Fruit fly (Drosophila melanogaster): ENCODE data around the gene CG16721.

The CG16721 gene

DNA sequence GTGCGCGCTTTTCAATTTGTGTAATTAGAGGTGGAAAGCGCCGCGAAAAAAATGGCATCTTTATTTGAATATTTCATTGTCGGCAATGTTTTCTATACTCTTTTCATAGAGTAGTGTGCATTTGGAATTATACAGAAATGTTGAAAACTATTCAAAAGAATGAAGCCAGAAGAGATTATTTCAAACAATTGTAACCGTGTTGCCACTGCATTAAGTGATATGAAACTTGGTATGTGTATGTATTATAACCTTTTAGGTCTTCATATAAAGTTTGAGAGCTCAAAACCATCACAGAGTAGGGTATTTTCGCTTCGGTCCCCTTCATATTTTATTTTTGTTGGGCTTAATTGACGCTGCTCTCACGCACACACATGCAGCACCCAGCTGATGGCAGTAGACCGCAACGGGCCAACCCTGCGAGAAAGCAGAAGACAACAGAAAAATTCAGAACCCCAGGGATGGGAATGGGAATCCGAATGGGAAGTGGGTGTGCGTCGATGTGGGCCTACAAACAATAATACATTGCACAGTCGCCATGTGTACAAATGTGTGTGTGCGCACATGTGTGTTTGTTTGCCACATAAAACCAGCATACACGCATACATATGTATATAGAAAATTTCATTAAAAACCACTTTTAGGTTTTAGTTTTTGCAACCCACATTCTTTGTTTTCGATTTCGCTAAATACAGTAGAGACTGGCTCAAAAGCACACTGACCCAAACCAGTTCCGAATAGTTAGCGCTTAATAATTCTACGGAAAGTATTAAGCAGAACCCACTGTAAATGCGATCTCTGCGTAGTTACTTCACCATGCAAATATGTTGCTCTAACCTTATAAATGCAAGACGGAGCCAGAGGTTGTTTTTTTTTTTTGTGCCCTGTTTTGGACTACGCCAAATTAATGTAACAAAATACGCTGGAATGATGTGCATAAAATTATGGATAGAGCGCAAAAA, 15.1 kb downstream of the CG16721 start (continued):
- peak; percentile 36; the same call in 1 of the 2 replicates for TF ChIP-seq CG31441 (GFP tag; IDR thresholded peaks at IDR 0.05)
- TF ChIP-seq Doc3 (GFP tag; IDR thresholded peaks at IDR 0.05; ENCODE audit: partially characterized antibody): no peak
- TF ChIP-seq Drgx (GFP tag; IDR thresholded peaks at IDR 0.05): 0 out of 2 replicates have a peak, but pooled peaks have one; percentile 13
- TF ChIP-seq Eip74EF (GFP tag; optimal IDR thresholded peaks at IDR 0.05): no peak
- no peak for TF ChIP-seq CG4617 (GFP tag; optimal IDR thresholded peaks at IDR 0.05; ENCODE audit: borderline replicate concordance)
- no peak for TF ChIP-seq CG2889 (GFP tag; IDR thresholded peaks at IDR 0.05)
- no peak for TF ChIP-seq CG34224 (GFP tag; IDR thresholded peaks at IDR 0.05; ENCODE audit: partially characterized antibody)
- TF ChIP-seq run (tag; optimal IDR thresholded peaks at IDR 0.05): no peak
- TF ChIP-seq pros (GFP tag; optimal IDR thresholded peaks at IDR 0.05): peak; percentile 84
- no peak for TF ChIP-seq usp (GFP tag; optimal IDR thresholded peaks at IDR 0.05)
- TF ChIP-seq gcm2 (GFP tag; optimal IDR thresholded peaks at IDR 0.05): no peak
- TF ChIP-seq slou (GFP tag; optimal IDR thresholded peaks at IDR 0.05): no peak
- no peak for TF ChIP-seq Atf-2 (GFP tag; optimal IDR thresholded peaks at IDR 0.05)
- no peak for TF ChIP-seq HmgD (GFP tag; optimal IDR thresholded peaks at IDR 0.05)
- TF ChIP-seq ase (GFP tag; IDR thresholded peaks at IDR 0.05): no peak
- TF ChIP-seq Dll (GFP tag; IDR thresholded peaks at IDR 0.05; ENCODE audit: partially characterized antibody): no peak
- no peak for TF ChIP-seq HLHmδ (GFP tag; optimal IDR thresholded peaks at IDR 0.05)
- TF ChIP-seq D19B (GFP tag; optimal IDR thresholded peaks at IDR 0.05): peak; percentile 7
- TF ChIP-seq trh (GFP tag; optimal IDR thresholded peaks at IDR 0.05): no peak
- TF ChIP-seq Spps (tag; optimal IDR thresholded peaks at IDR 0.05): no peak
- no peak for TF ChIP-seq Rx (GFP tag; IDR thresholded peaks at IDR 0.05)
- peak; percentile 31 for TF ChIP-seq Sox102F (GFP tag; optimal IDR thresholded peaks at IDR 0.05)
- no peak for TF ChIP-seq Ets65A (GFP tag)
- peak; percentile 60 for TF ChIP-seq gem (tag; optimal IDR thresholded peaks at IDR 0.05)
- TF ChIP-seq CG4707 (GFP tag; optimal IDR thresholded peaks at IDR 0.05): no peak
- no peak for TF ChIP-seq Nf-YB (GFP tag; optimal IDR thresholded peaks at IDR 0.05)
- peak; percentile 15 for TF ChIP-seq CG2678 (tag; optimal IDR thresholded peaks at IDR 0.05)
- TF ChIP-seq CoRest (tag; optimal IDR thresholded peaks at IDR 0.05): peak; percentile 0
- TF ChIP-seq Rfx (GFP tag; IDR thresholded peaks at IDR 0.05): no peak
- TF ChIP-seq Mad (GFP tag; optimal IDR thresholded peaks at IDR 0.05): no peak
- no peak for TF ChIP-seq jumu (GFP tag; optimal IDR thresholded peaks at IDR 0.05)
- TF ChIP-seq ranshi (GFP tag; IDR thresholded peaks at IDR 0.05): no peak; the same call in 1 of the 2 replicates
- TF ChIP-seq chinmo (GFP tag; IDR thresholded peaks at IDR 0.05; ENCODE audit: partially characterized antibody): no peak
- no peak for TF ChIP-seq vfl (GFP tag; optimal IDR thresholded peaks at IDR 0.05)
- peak; percentile 25 for TF ChIP-seq CG7839 (tag; optimal IDR thresholded peaks at IDR 0.05)
- TF ChIP-seq CG10209 (GFP tag; optimal IDR thresholded peaks at IDR 0.05): no peak
- TF ChIP-seq CG6272 (GFP tag; IDR thresholded peaks at IDR 0.05): no peak
- peak; percentile 7; the same call in 1 of the 4 replicates for TF ChIP-seq Gug (GFP tag; IDR thresholded peaks at IDR 0.05)
- TF ChIP-seq sug (tag; optimal IDR thresholded peaks at IDR 0.05): no peak
- peak; percentile 57 for TF ChIP-seq gcm (GFP tag; optimal IDR thresholded peaks at IDR 0.05)
- TF ChIP-seq dm (GFP tag; optimal IDR thresholded peaks at IDR 0.05): no peak
- TF ChIP-seq HLH54F (GFP tag; optimal IDR thresholded peaks at IDR 0.05): no peak
- TF ChIP-seq CG8924 (tag; optimal IDR thresholded peaks at IDR 0.05): peak; percentile 31
- no peak for TF ChIP-seq Hey (tag; optimal IDR thresholded peaks at IDR 0.05)
- TF ChIP-seq schlank (tag; optimal IDR thresholded peaks at IDR 0.05): no peak
- no peak for TF ChIP-seq crc (GFP tag; optimal IDR thresholded peaks at IDR 0.05)
- no peak for TF ChIP-seq CG13424 (tag; optimal IDR thresholded peaks at IDR 0.05)
- TF ChIP-seq CG9215 (GFP tag; IDR thresholded peaks at IDR 0.05): no peak
